Fruit fly (Drosophila melanogaster) whole organism, embryonic: ENCODE results near the gene CG42232.

ENCODE experiments used
- ATbp ChIP-seq: fragments of 200-800 bp; sonication (Bioruptor generic); optimal IDR thresholded peaks from 2 replicates; lab custom pipeline; 2017; ENCODE audit warnings: missing biosample characterization, mild to moderate bottlenecking, missing genetic modification characterization, missing genetic modification reagents
- Ada2b ChIP-seq: fragments of 200-800 bp; sonication (Bioruptor generic); IDR thresholded peaks from 2 replicates; pipeline ENCODE4 v1.3.6; 2022; ENCODE audit warnings: missing biosample characterization, missing genetic modification characterization
- Bgb ChIP-seq: fragments of 200-800 bp; sonication (Bioruptor generic); IDR thresholded peaks from 2 replicates; pipeline ENCODE4 v1.3.6; 2022; ENCODE audit warnings: missing biosample characterization, missing genetic modification characterization; ENCODE audit not compliant: partially characterized antibody
- CG10274 ChIP-seq: fragments of 200-800 bp; sonication (Bioruptor generic); optimal IDR thresholded peaks from 3 replicates; lab custom pipeline; 2017; ENCODE audit warnings: missing biosample characterization, mild to moderate bottlenecking, missing genetic modification characterization
- CG10321 ChIP-seq: fragments of 200-800 bp; sonication (Bioruptor generic); IDR thresholded peaks from 2 replicates; pipeline ENCODE4 v1.3.6; 2022; ENCODE audit warnings: missing biosample characterization, missing genetic modification characterization
- CG11093 ChIP-seq: fragments of 200-800 bp; sonication (Bioruptor generic); IDR thresholded peaks from 3 replicates; pipeline ENCODE4 v1.3.6; 2022; ENCODE audit warnings: missing biosample characterization, missing genetic modification characterization
- CG12071 ChIP-seq: fragments of 200-800 bp; sonication (Bioruptor generic); optimal IDR thresholded peaks from 3 replicates; lab custom pipeline; 2018; ENCODE audit warnings: missing biosample characterization, mild to moderate bottlenecking, missing genetic modification characterization
- CG12391 ChIP-seq: fragments of 200-800 bp; sonication (Bioruptor generic); optimal IDR thresholded peaks from 3 replicates; lab custom pipeline; 2018; ENCODE audit warnings: missing biosample characterization, mild to moderate bottlenecking, missing genetic modification characterization, moderate library complexity
- CG14014 ChIP-seq: fragments of 200-800 bp; sonication (Bioruptor generic); IDR thresholded peaks from 2 replicates; pipeline ENCODE4 v1.3.6; 2022; ENCODE audit warnings: missing biosample characterization, missing genetic modification characterization
- CG14050 ChIP-seq: fragments of 200-800 bp; sonication (Bioruptor generic); IDR thresholded peaks from 3 replicates; pipeline ENCODE4 v1.3.6; 2022; ENCODE audit warnings: missing biosample characterization, missing genetic modification characterization
- CG16815 ChIP-seq: fragments of 200-800 bp; sonication (Bioruptor generic); optimal IDR thresholded peaks from 3 replicates; lab custom pipeline; 2017; ENCODE audit warnings: missing biosample characterization, mild to moderate bottlenecking, missing genetic modification characterization
- CG17568 ChIP-seq: fragments of 200-800 bp; sonication (Bioruptor generic); optimal IDR thresholded peaks from 2 replicates; lab custom pipeline; 2018; ENCODE audit warnings: missing biosample characterization, mild to moderate bottlenecking, missing genetic modification characterization, moderate library complexity
- CG31365 ChIP-seq: fragments of 200-800 bp; sonication (Bioruptor generic); optimal IDR thresholded peaks from 2 replicates; lab custom pipeline; 2018; ENCODE audit warnings: missing biosample characterization, mild to moderate bottlenecking, missing genetic modification characterization
- CG32532 ChIP-seq: fragments of 200-800 bp; sonication (Bioruptor generic); IDR thresholded peaks from 2 replicates; pipeline ENCODE4 v1.3.6; 2022; ENCODE audit warnings: missing biosample characterization, missing genetic modification characterization
- CG32772 ChIP-seq: fragments of 200-800 bp; sonication (Bioruptor generic); IDR thresholded peaks from 2 replicates; pipeline ENCODE4 v1.3.6; 2022; ENCODE audit warnings: missing biosample characterization, missing genetic modification characterization
- CG4360 ChIP-seq: fragments of 200-800 bp; sonication (Bioruptor generic); IDR thresholded peaks from 2 replicates; pipeline ENCODE4 v1.3.6; 2022; ENCODE audit warnings: missing biosample characterization, missing genetic modification characterization
- CG43689 ChIP-seq: fragments of 200-800 bp; sonication (Bioruptor generic); IDR thresholded peaks from 2 replicates; pipeline ENCODE4 v1.3.6; 2022; ENCODE audit warnings: missing biosample characterization, missing genetic modification characterization
- CG6854 ChIP-seq: fragments of 200-800 bp; sonication (Bioruptor generic); optimal IDR thresholded peaks from 3 replicates; lab custom pipeline; 2017; ENCODE audit warnings: missing biosample characterization, mild to moderate bottlenecking, missing genetic modification characterization
- CG7556 ChIP-seq: fragments of 200-800 bp; sonication (Bioruptor generic); optimal IDR thresholded peaks from 2 replicates; lab custom pipeline; 2017; ENCODE audit warnings: missing biosample characterization, mild to moderate bottlenecking, missing genetic modification characterization
- CG8388 ChIP-seq: fragments of 200-800 bp; sonication (Bioruptor generic); optimal IDR thresholded peaks from 2 replicates; lab custom pipeline; 2019; ENCODE audit warnings: missing biosample characterization, mild to moderate bottlenecking, missing genetic modification characterization, moderate library complexity
- CG8944 ChIP-seq: fragments of 200-800 bp; sonication (Bioruptor generic); optimal IDR thresholded peaks from 3 replicates; lab custom pipeline; 2016; ENCODE audit warnings: missing biosample characterization, missing genetic modification characterization
- CrebB ChIP-seq: fragments of 200-800 bp; sonication (Bioruptor generic); optimal IDR thresholded peaks from 3 replicates; lab custom pipeline; 2018; ENCODE audit warnings: missing biosample characterization, mild to moderate bottlenecking, missing genetic modification characterization
- D ChIP-seq, 2 experiments: fragments of 200-800 bp in 1 of 2; fragments of >200 bp in 1 of 2; sonication (Bioruptor generic) in 1 of 2; optimal IDR thresholded peaks; 2 replicates in 1 of 2; 3 replicates in 1 of 2; lab custom pipeline; 2017; ENCODE audit warnings: mild to moderate bottlenecking in 1 of 2, missing biosample characterization in 1 of 2, missing genetic modification characterization in 1 of 2, missing genetic modification reagents in 1 of 2
- Dek ChIP-seq: fragments of 200-800 bp; sonication (Bioruptor generic); optimal IDR thresholded peaks from 3 replicates; lab custom pipeline; 2019; ENCODE audit warnings: missing biosample characterization, mild to moderate bottlenecking, missing genetic modification characterization, moderate library complexity
- Fer3 ChIP-seq: fragments of 200-800 bp; sonication (Bioruptor generic); optimal IDR thresholded peaks from 2 replicates; lab custom pipeline; 2018; ENCODE audit warnings: missing biosample characterization, mild to moderate bottlenecking, missing genetic modification characterization, moderate library complexity
- Gsc ChIP-seq: fragments of 200-800 bp; sonication (Bioruptor generic); IDR thresholded peaks from 2 replicates; pipeline ENCODE4 v1.3.6; 2022; ENCODE audit warnings: missing biosample characterization, missing genetic modification characterization
- Hr51 ChIP-seq, 2 experiments: fragments of 200-800 bp; sonication (Bioruptor generic); optimal IDR thresholded peaks; 2 replicates in 1 of 2; 3 replicates in 1 of 2; lab custom pipeline; 2016 to 2018; ENCODE audit warnings: missing biosample characterization in 2 of 2, missing genetic modification characterization in 2 of 2, mild to moderate bottlenecking in 1 of 2, moderate library complexity in 1 of 2
- Meics ChIP-seq: fragments of 200-800 bp; sonication (Bioruptor generic); optimal IDR thresholded peaks from 2 replicates; lab custom pipeline; 2017; ENCODE audit warnings: missing biosample characterization, mild to moderate bottlenecking, missing genetic modification characterization
- Nf-YB ChIP-seq: fragments of 200-800 bp; sonication (Bioruptor generic); optimal IDR thresholded peaks from 3 replicates; lab custom pipeline; 2019; ENCODE audit warnings: missing biosample characterization, mild to moderate bottlenecking, missing genetic modification characterization, moderate library complexity
- Side ChIP-seq: fragments of 200-800 bp; sonication (Bioruptor generic); optimal IDR thresholded peaks from 2 replicates; lab custom pipeline; 2016; ENCODE audit warnings: missing biosample characterization, missing genetic modification characterization
- Six4 ChIP-seq: fragments of 200-800 bp; sonication (Bioruptor generic); optimal IDR thresholded peaks from 2 replicates; lab custom pipeline; 2016; ENCODE audit warnings: missing biosample characterization, missing genetic modification characterization
- bcd ChIP-seq: fragments of 200-800 bp; sonication (Bioruptor generic); optimal IDR thresholded peaks from 2 replicates; lab custom pipeline; 2017; ENCODE audit warnings: missing biosample characterization, mild to moderate bottlenecking, missing genetic modification characterization
- chn ChIP-seq: fragments of 200-800 bp; sonication (Bioruptor generic); optimal IDR thresholded peaks from 2 replicates; lab custom pipeline; 2016; ENCODE audit warnings: missing biosample characterization, missing genetic modification characterization
- crol ChIP-seq: fragments of 200-800 bp; sonication (Bioruptor generic); IDR thresholded peaks from 2 replicates; pipeline ENCODE4 v1.3.6; 2022; ENCODE audit warnings: missing biosample characterization, missing genetic modification characterization
- da ChIP-seq: fragments of 200-800 bp; sonication (Bioruptor generic); optimal IDR thresholded peaks from 2 replicates; lab custom pipeline; 2016; ENCODE audit warnings: missing biosample characterization, missing genetic modification characterization
- eyg ChIP-seq: fragments of 200-800 bp; sonication (Bioruptor generic); optimal IDR thresholded peaks from 3 replicates; lab custom pipeline; 2016; ENCODE audit warnings: missing biosample characterization, missing genetic modification characterization
- fru ChIP-seq: fragments of >200 bp; optimal IDR thresholded peaks from 2 replicates; lab custom pipeline; 2017
- gt ChIP-seq: fragments of 200-800 bp; sonication (Bioruptor generic); IDR thresholded peaks from 2 replicates; pipeline ENCODE4 v1.3.6; 2022; ENCODE audit warnings: missing biosample characterization, missing genetic modification characterization
- inv ChIP-seq: fragments of 200-800 bp; sonication (Bioruptor generic); IDR thresholded peaks from 2 replicates; pipeline ENCODE4 v1.3.6; 2022; ENCODE audit warnings: missing biosample characterization, missing genetic modification characterization; ENCODE audit not compliant: partially characterized antibody
- kni ChIP-seq: fragments of 200-800 bp; sonication (Bioruptor generic); optimal IDR thresholded peaks from 3 replicates; lab custom pipeline; 2017; ENCODE audit warnings: mild to moderate bottlenecking, missing biosample characterization, missing genetic modification reagents, missing genetic modification characterization
- knrl ChIP-seq: fragments of 200-800 bp; sonication (Bioruptor generic); IDR thresholded peaks from 3 replicates; pipeline ENCODE4 v1.3.6; 2022; ENCODE audit warnings: missing biosample characterization, missing genetic modification characterization; ENCODE audit not compliant: partially characterized antibody
- maf-S ChIP-seq: fragments of 200-800 bp; sonication (Bioruptor generic); optimal IDR thresholded peaks from 2 replicates; lab custom pipeline; 2016; ENCODE audit warnings: missing biosample characterization, missing genetic modification characterization
- pfk ChIP-seq: fragments of 200-800 bp; sonication (Bioruptor generic); optimal IDR thresholded peaks from 2 replicates; lab custom pipeline; 2018; ENCODE audit warnings: missing biosample characterization, mild to moderate bottlenecking, missing genetic modification characterization, moderate library complexity
- phol ChIP-seq: fragments of 200-800 bp; sonication (Bioruptor generic); optimal IDR thresholded peaks from 3 replicates; lab custom pipeline; 2018; ENCODE audit warnings: missing biosample characterization, mild to moderate bottlenecking, missing genetic modification characterization, moderate library complexity
- psq ChIP-seq: fragments of 200-800 bp; sonication (Bioruptor generic); optimal IDR thresholded peaks from 2 replicates; lab custom pipeline; 2017; ENCODE audit warnings: missing biosample characterization, missing genetic modification characterization
- pum ChIP-seq: fragments of 200-800 bp; sonication (Bioruptor generic); optimal IDR thresholded peaks from 2 replicates; lab custom pipeline; 2016; ENCODE audit warnings: missing biosample characterization, missing genetic modification characterization
- scrt ChIP-seq: fragments of 200-800 bp; sonication (Bioruptor generic); optimal IDR thresholded peaks from 2 replicates; lab custom pipeline; 2018; ENCODE audit warnings: missing biosample characterization, mild to moderate bottlenecking, missing genetic modification characterization, moderate library complexity
- sens-2 ChIP-seq: fragments of 200-800 bp; sonication (Bioruptor generic); IDR thresholded peaks from 2 replicates; pipeline ENCODE4 v1.3.6; 2022; ENCODE audit warnings: missing biosample characterization, missing genetic modification characterization
- sima ChIP-seq: fragments of 200-800 bp; sonication (Bioruptor generic); optimal IDR thresholded peaks from 2 replicates; lab custom pipeline; 2016; ENCODE audit warnings: missing biosample characterization, missing genetic modification characterization
- ttk ChIP-seq: fragments of 200-800 bp; sonication (Bioruptor generic); IDR thresholded peaks from 2 replicates; pipeline ENCODE4 v2.1.2; 2022; ENCODE audit warnings: missing biosample characterization, missing genetic modification characterization

CG42232 gene

dm6 chr3R:16442937-16443336 is 26.5 kb downstream of the CG42232 start, which contains the start of the genes Ttc1 and CG14882 (continued):
- TF ChIP-seq sens-2 (peak; percentile 72; the same call in 1 of the 2 replicates), maf-S (GFP tag; lab: Kevin White, UChicago) (peak; percentile 81), CG10274 (GFP tag; lab: Kevin White, UChicago) (no peak), CG14050 (GFP tag; lab: Robert Waterston, UW) (peak; percentile 92), pfk (no peak), CG17568 (GFP tag; lab: Kevin White, UChicago) (no peak), chn (GFP tag; lab: Kevin White, UChicago) (peak; percentile 88), phol (tag; lab: Kevin White, UChicago) (peak; percentile 80), knrl (GFP tag; lab: Robert Waterston, UW) (peak; percentile 36; the same call in 2 of the 3 replicates), bcd (GFP tag; lab: Kevin White, UChicago) (no peak), Gsc (GFP tag; lab: Robert Waterston, UW) (no peak), inv (GFP tag; lab: Robert Waterston, UW) (0 out of 2 replicates have a peak, but pooled peaks have one; percentile 30), Meics (peak; percentile 80), CG10321 (peak; percentile 73), CG12071 (GFP tag; lab: Kevin White, UChicago) (no peak), Bgb (peak; percentile 63), CrebB (tag; lab: Kevin White, UChicago) (peak; percentile 44), Nf-YB (peak; percentile 59), fru (lab: Kevin White, UChicago) (no peak), crol (0 out of 2 replicates have a peak, but pooled peaks have one; percentile 23), eyg (GFP tag; lab: Kevin White, UChicago) (peak; percentile 56), pum (GFP tag; lab: Kevin White, UChicago) (peak; percentile 85), CG6854 (GFP tag; lab: Kevin White, UChicago) (peak; percentile 12), Dek (tag; lab: Kevin White, UChicago) (peak; percentile 73), CG7556 (GFP tag; lab: Kevin White, UChicago) (peak; percentile 83), gt (GFP tag; lab: Robert Waterston, UW) (no peak; the same call in 1 of the 2 replicates), Hr51 (GFP tag; optimal IDR thresholded peaks at IDR 0.05; lab: Kevin White, UChicago) (peak in 1 of 2 experiments; percentile 88), CG8388 (GFP tag; lab: Kevin White, UChicago) (peak; percentile 77), ttk (GFP tag; lab: Robert Waterston, UW) (peak; percentile 90), CG16815 (GFP tag; lab: Kevin White, UChicago) (peak; percentile 56), CG14014 (GFP tag; lab: Robert Waterston, UW) (peak; percentile 93), CG31365 (tag; lab: Kevin White, UChicago) (no peak), psq (GFP tag; lab: Kevin White, UChicago) (peak; percentile 68), scrt (GFP tag; lab: Kevin White, UChicago) (peak; percentile 15), Ada2b (GFP tag; lab: Robert Waterston, UW) (peak; percentile 34; the same call in 1 of the 2 replicates), kni (GFP tag; lab: Kevin White, UChicago) (no peak), CG12391 (tag; lab: Kevin White, UChicago) (peak; percentile 91), CG11093 (GFP tag; lab: Robert Waterston, UW) (peak; percentile 36; the same call in 1 of the 3 replicates), Fer3 (tag; lab: Kevin White, UChicago) (peak; percentile 76), CG32772 (GFP tag; lab: Robert Waterston, UW) (peak; percentile 72), D (optimal IDR thresholded peaks at IDR 0.05; lab: Kevin White, UChicago) (no peak), D (GFP tag; optimal IDR thresholded peaks at IDR 0.05; lab: Kevin White, UChicago) (peak; percentile 54), Side (GFP tag; lab: Kevin White, UChicago) (peak; percentile 85), sima (peak; percentile 32), CG43689 (peak; percentile 77), CG4360 (peak; percentile 45; the same call in 1 of the 2 replicates), da (GFP tag; lab: Kevin White, UChicago) (peak; percentile 48), ATbp (peak; percentile 78), CG32532 (peak; percentile 92), Six4 (GFP tag; lab: Kevin White, UChicago) (peak; percentile 74), CG8944 (GFP tag; lab: Kevin White, UChicago) (peak; percentile 65)
